Fruit fly (Drosophila melanogaster): ENCODE results near the gene D2hgdh.

DNA sequence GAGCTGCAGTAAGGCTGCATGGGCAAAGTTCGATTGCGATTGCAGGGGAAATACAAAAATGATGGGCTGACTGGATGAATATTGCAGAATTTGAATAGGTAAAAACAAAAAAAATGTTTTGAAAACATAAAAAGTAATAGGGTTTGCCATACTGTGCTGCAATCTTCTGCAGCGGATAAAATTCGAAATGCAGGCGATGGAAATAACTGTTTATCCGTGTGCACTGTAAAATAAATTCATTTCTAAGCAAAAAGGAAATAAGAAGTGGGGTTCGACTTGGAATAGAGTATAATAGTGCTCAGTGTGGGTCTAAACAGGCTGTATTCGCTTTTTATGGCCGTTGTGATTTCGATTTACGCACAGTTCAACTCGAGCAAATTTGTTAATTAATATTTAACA, 52.5 kb downstream of the D2hgdh start, which contains the start of gene CG14053:
- TF ChIP-seq CG6791 (GFP tag; IDR thresholded peaks at IDR 0.05; ENCODE audit: partially characterized antibody): no peak
- TF ChIP-seq H2.0 (GFP tag; IDR thresholded peaks at IDR 0.05): no peak
- no peak for TF ChIP-seq CG15696 (tag; optimal IDR thresholded peaks at IDR 0.05)
- no peak for TF ChIP-seq CG9727 (GFP tag; optimal IDR thresholded peaks at IDR 0.05)
- no peak for TF ChIP-seq CG3407 (GFP tag; optimal IDR thresholded peaks at IDR 0.05)
- no peak for TF ChIP-seq Atf3 (GFP tag; optimal IDR thresholded peaks at IDR 0.05)
